Fruit fly (Drosophila melanogaster): ENCODE measurements around the gene CG12071.

CG12071 gene

dm6 chr3R:30865365-30865770 is 15.5 kb downstream of the CG12071 start (continued):
- no peak for TF ChIP-seq CG11398 (GFP tag; optimal IDR thresholded peaks at IDR 0.05)
- TF ChIP-seq Hmr (GFP tag; optimal IDR thresholded peaks at IDR 0.05) = no peak
- no peak for TF ChIP-seq Adf1 (GFP tag; IDR thresholded peaks at IDR 0.05)
- TF ChIP-seq p53 (GFP tag; optimal IDR thresholded peaks at IDR 0.05) = no peak
- TF ChIP-seq CG10366 (GFP tag; IDR thresholded peaks at IDR 0.05) = peak; percentile 22; the same call in 1 of the 2 replicates
- peak; percentile 55 for TF ChIP-seq CG18262 (tag; optimal IDR thresholded peaks at IDR 0.05)
- TF ChIP-seq Oli (tag; optimal IDR thresholded peaks at IDR 0.05) = peak; percentile 9
- TF ChIP-seq repo (GFP tag; optimal IDR thresholded peaks at IDR 0.05) = no peak
- TF ChIP-seq Vsx1 (GFP tag; optimal IDR thresholded peaks at IDR 0.05) = no peak
- 0 out of 3 replicates have a peak, but pooled peaks have one; percentile 23 for TF ChIP-seq CG17361 (GFP tag; IDR thresholded peaks at IDR 0.05)
- TF ChIP-seq Optix (GFP tag; IDR thresholded peaks at IDR 0.05) = no peak
- no peak for TF ChIP-seq Stat92E (GFP tag; optimal IDR thresholded peaks at IDR 0.05)
- no peak for TF ChIP-seq al (GFP tag; IDR thresholded peaks at IDR 0.05)
- TF ChIP-seq CG32767 (GFP tag; IDR thresholded peaks at IDR 0.05) = no peak
- no peak for TF ChIP-seq Dp (GFP tag; optimal IDR thresholded peaks at IDR 0.05)
- TF ChIP-seq nmo (GFP tag; optimal IDR thresholded peaks at IDR 0.05) = peak; percentile 37
- peak; percentile 34 for TF ChIP-seq unpg (GFP tag; optimal IDR thresholded peaks at IDR 0.05)
- no peak for TF ChIP-seq chn (GFP tag; optimal IDR thresholded peaks at IDR 0.05)
- TF ChIP-seq CG3726 (GFP tag; IDR thresholded peaks at IDR 0.05) = no peak
- no peak for TF ChIP-seq CG4328 (GFP tag; optimal IDR thresholded peaks at IDR 0.05)
- TF ChIP-seq psq (GFP tag; optimal IDR thresholded peaks at IDR 0.05) = no peak
- TF ChIP-seq Blimp-1 (GFP tag; optimal IDR thresholded peaks at IDR 0.05) = peak; percentile 41
- TF ChIP-seq CG10274 (GFP tag; optimal IDR thresholded peaks at IDR 0.05) = no peak
- TF ChIP-seq CG8281 (tag; optimal IDR thresholded peaks at IDR 0.05) = no peak
- TF ChIP-seq CG2712 (tag; optimal IDR thresholded peaks at IDR 0.05) = peak; percentile 72
- no peak for TF ChIP-seq Meics (GFP tag; optimal IDR thresholded peaks at IDR 0.05)
- no peak for TF ChIP-seq wdn (GFP tag; IDR thresholded peaks at IDR 0.05)
- TF ChIP-seq Ada2b (GFP tag; IDR thresholded peaks at IDR 0.05) = no peak
- TF ChIP-seq CG8388 (GFP tag; optimal IDR thresholded peaks at IDR 0.05) = peak; percentile 28
- TF ChIP-seq sqz (GFP tag; optimal IDR thresholded peaks at IDR 0.05) = no peak
- no peak for TF ChIP-seq Kr (GFP tag; optimal IDR thresholded peaks at IDR 0.05)
- no peak for TF ChIP-seq aop (GFP tag; IDR thresholded peaks at IDR 0.05)
- TF ChIP-seq Fer2 (tag; optimal IDR thresholded peaks at IDR 0.05) = no peak
- no peak for TF ChIP-seq CG30020 (tag; optimal IDR thresholded peaks at IDR 0.05)
- no peak for TF ChIP-seq CG32772 (GFP tag; IDR thresholded peaks at IDR 0.05)
- no peak for TF ChIP-seq sr (GFP tag; IDR thresholded peaks at IDR 0.05)
- no peak for TF ChIP-seq CG3995 (GFP tag; optimal IDR thresholded peaks at IDR 0.05)
- TF ChIP-seq Doc3 (GFP tag; IDR thresholded peaks at IDR 0.05; ENCODE audit: partially characterized antibody) = no peak
- no peak for TF ChIP-seq CG16779 (GFP tag; IDR thresholded peaks at IDR 0.05)
- no peak for TF ChIP-seq Bdp1 (GFP tag; optimal IDR thresholded peaks at IDR 0.05)
- no peak for TF ChIP-seq CG34422 (GFP tag; IDR thresholded peaks at IDR 0.05)
- no peak for TF ChIP-seq Rfx (GFP tag; IDR thresholded peaks at IDR 0.05)
- no peak for TF ChIP-seq hb (GFP tag; IDR thresholded peaks at IDR 0.05; ENCODE audit: partially characterized antibody)
- TF ChIP-seq tup (GFP tag; optimal IDR thresholded peaks at IDR 0.05) = no peak
- TF ChIP-seq az2 (GFP tag; optimal IDR thresholded peaks at IDR 0.05) = peak; percentile 0
- no peak for TF ChIP-seq Trl (optimal IDR thresholded peaks at IDR 0.05)
- no peak for TF ChIP-seq Trl (GFP tag; optimal IDR thresholded peaks at IDR 0.05)
- TF ChIP-seq Bgb (GFP tag; IDR thresholded peaks at IDR 0.05; ENCODE audit: partially characterized antibody) = no peak
- TF ChIP-seq luna (GFP tag; optimal IDR thresholded peaks at IDR 0.05) = no peak
- TF ChIP-seq CG10959 (GFP tag; IDR thresholded peaks at IDR 0.05) = peak; percentile 43; the same call in 1 of the 2 replicates
- TF ChIP-seq zfh2 (GFP tag; optimal IDR thresholded peaks at IDR 0.05) = no peak
- TF ChIP-seq Oaz (GFP tag; IDR thresholded peaks at IDR 0.05) = no peak
